Worm (Caenorhabditis elegans): ENCODE measurements around the gene C52E2.3.

DNA sequence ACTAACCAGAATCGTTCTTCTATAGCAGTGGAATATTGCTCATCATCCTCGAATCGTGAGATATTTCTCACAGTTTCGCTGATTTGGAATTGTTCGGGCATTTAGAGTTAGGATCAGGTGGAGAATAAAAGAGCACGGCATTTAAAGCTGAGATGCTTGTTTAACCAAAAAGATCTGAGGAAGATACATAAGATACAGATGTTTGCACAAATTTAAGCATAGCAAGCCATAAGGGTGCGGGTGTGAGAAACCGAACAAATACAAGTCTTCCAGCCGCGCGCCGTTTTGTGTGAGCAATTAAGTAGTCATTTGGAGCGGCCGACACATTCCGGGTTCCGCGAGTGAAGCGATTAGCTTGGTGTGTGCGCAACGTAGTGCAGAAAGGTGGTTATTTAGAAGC is 35.3 kb downstream of the C52E2.3 start, which contains the start of gene math-7:
- TF ChIP-seq him-1 (tag; optimal IDR thresholded peaks at IDR 0.05) (no peak), dao-5 (tag; optimal IDR thresholded peaks at IDR 0.05) (no peak)
